Fruit fly (Drosophila melanogaster) whole organism, prepupa: Measurements from ENCODE around the gene CG5664.
A peak's percentile ranks its signal among the peaks of the same experiment; 100 is the strongest.

Source experiments
- CG10669 ChIP-seq: fragments of 200-800 bp; sonication (Bioruptor generic); optimal IDR thresholded peaks from 3 replicates; lab custom pipeline; 2018; ENCODE audit warnings: missing biosample characterization, mild to moderate bottlenecking, missing genetic modification characterization, moderate library complexity
- CG11762 ChIP-seq: fragments of 200-800 bp; sonication (Bioruptor generic); optimal IDR thresholded peaks from 3 replicates; lab custom pipeline; 2016; ENCODE audit warnings: missing biosample characterization, missing genetic modification characterization; ENCODE audit not compliant: insufficient read depth
- CG15336 ChIP-seq: fragments of 200-800 bp; sonication (Bioruptor generic); IDR thresholded peaks from 2 replicates; pipeline ENCODE4 v1.3.6; 2022; ENCODE audit warnings: missing biosample characterization, missing genetic modification characterization
- CG16779 ChIP-seq: fragments of 200-800 bp; sonication (Bioruptor generic); optimal IDR thresholded peaks from 3 replicates; lab custom pipeline; 2017; ENCODE audit warnings: missing biosample characterization, mild to moderate bottlenecking, missing genetic modification characterization
- CG3032 ChIP-seq: fragments of 200-800 bp; optimal IDR thresholded peaks from 2 replicates; lab custom pipeline; 2019; ENCODE audit warnings: missing biosample characterization, mild to moderate bottlenecking, missing genetic modification characterization, moderate library complexity
- CG31627 ChIP-seq: fragments of 200-800 bp; sonication (Bioruptor generic); optimal IDR thresholded peaks from 3 replicates; lab custom pipeline; 2016; ENCODE audit warnings: missing biosample characterization, missing genetic modification characterization
- CG32006 ChIP-seq: fragments of 200-800 bp; sonication (Bioruptor generic); optimal IDR thresholded peaks from 3 replicates; lab custom pipeline; 2017; ENCODE audit warnings: missing biosample characterization, mild to moderate bottlenecking, missing genetic modification characterization
- CG34406 ChIP-seq: fragments of 200-800 bp; sonication (Bioruptor generic); optimal IDR thresholded peaks from 3 replicates; lab custom pipeline; 2016; ENCODE audit warnings: missing biosample characterization, missing genetic modification characterization
- CG4318 ChIP-seq: fragments of 200-800 bp; sonication (Bioruptor generic); optimal IDR thresholded peaks from 3 replicates; lab custom pipeline; 2017; ENCODE audit warnings: missing biosample characterization, mild to moderate bottlenecking, missing genetic modification characterization
- CG6163 ChIP-seq: fragments of 200-800 bp; sonication (Bioruptor generic); IDR thresholded peaks from 3 replicates; pipeline ENCODE4 v1.3.6; 2022; ENCODE audit warnings: missing biosample characterization, missing genetic modification characterization
- CG9139 ChIP-seq: fragments of 200-800 bp; sonication (Bioruptor generic); optimal IDR thresholded peaks from 3 replicates; lab custom pipeline; 2017; ENCODE audit warnings: missing biosample characterization, mild to moderate bottlenecking, missing genetic modification characterization
- Eip75B ChIP-seq: fragments of 200-800 bp; sonication (Bioruptor generic); optimal IDR thresholded peaks from 3 replicates; lab custom pipeline; 2016; ENCODE audit warnings: missing biosample characterization, missing genetic modification characterization
- Eip78C ChIP-seq: fragments of 200-800 bp; sonication (Bioruptor generic); peaks from one replicate; lab custom pipeline; 2016; ENCODE audit warnings: missing biosample characterization, missing genetic modification characterization
- Ets96B ChIP-seq: fragments of 200-800 bp; optimal IDR thresholded peaks from 2 replicates; lab custom pipeline; 2019; ENCODE audit warnings: missing biosample characterization, mild to moderate bottlenecking, missing genetic modification characterization, moderate library complexity
- Gug ChIP-seq: fragments of 200-800 bp; sonication (Bioruptor generic); IDR thresholded peaks from 2 replicates; pipeline ENCODE4 v1.3.6; 2022; ENCODE audit warnings: missing biosample characterization, missing genetic modification characterization
- Hr38 ChIP-seq: sonication (Bioruptor generic); optimal IDR thresholded peaks from 2 replicates; lab custom pipeline; 2016; ENCODE audit warnings: missing biosample characterization, missing genetic modification characterization
- Hr39 ChIP-seq: fragments of 200-800 bp; sonication (Bioruptor generic); optimal IDR thresholded peaks from 2 replicates; lab custom pipeline; 2016; ENCODE audit warnings: missing biosample characterization, missing genetic modification characterization
- Met ChIP-seq: fragments of 200-800 bp; sonication (Bioruptor generic); optimal IDR thresholded peaks from 3 replicates; lab custom pipeline; 2016; ENCODE audit warnings: missing biosample characterization, missing genetic modification characterization
- OdsH ChIP-seq: fragments of 200-800 bp; sonication (Bioruptor generic); optimal IDR thresholded peaks from 3 replicates; lab custom pipeline; 2016; ENCODE audit warnings: missing biosample characterization, missing genetic modification characterization
- Sox102F ChIP-seq: fragments of 200-800 bp; sonication (Bioruptor generic); optimal IDR thresholded peaks from 2 replicates; lab custom pipeline; 2016; ENCODE audit warnings: missing biosample characterization, mild to moderate bottlenecking, missing genetic modification characterization
- esn ChIP-seq: fragments of 200-800 bp; sonication (Bioruptor generic); optimal IDR thresholded peaks from 2 replicates; lab custom pipeline; 2016; ENCODE audit warnings: missing biosample characterization, mild to moderate bottlenecking, missing genetic modification characterization, moderate library complexity
- spab ChIP-seq: fragments of 200-800 bp; sonication (Bioruptor generic); optimal IDR thresholded peaks from 2 replicates; lab custom pipeline; 2017; ENCODE audit warnings: missing biosample characterization, mild to moderate bottlenecking, missing genetic modification characterization, missing genetic modification reagents
- svp ChIP-seq: fragments of 200-800 bp; sonication (Bioruptor generic); peaks from one replicate; lab custom pipeline; 2016; ENCODE audit warnings: missing biosample characterization, missing genetic modification characterization
- vri ChIP-seq: fragments of 200-800 bp; sonication (Bioruptor generic); optimal IDR thresholded peaks from 3 replicates; lab custom pipeline; 2016; ENCODE audit warnings: missing biosample characterization, mild to moderate bottlenecking, missing genetic modification characterization

Gene CG5664

dm6 chr3L:21390431-21390830 is 50.7 kb downstream of the CG5664 start (continued):
- no peak for TF ChIP-seq Sox102F (GFP tag; lab: Kevin White, UChicago)

DNA sequence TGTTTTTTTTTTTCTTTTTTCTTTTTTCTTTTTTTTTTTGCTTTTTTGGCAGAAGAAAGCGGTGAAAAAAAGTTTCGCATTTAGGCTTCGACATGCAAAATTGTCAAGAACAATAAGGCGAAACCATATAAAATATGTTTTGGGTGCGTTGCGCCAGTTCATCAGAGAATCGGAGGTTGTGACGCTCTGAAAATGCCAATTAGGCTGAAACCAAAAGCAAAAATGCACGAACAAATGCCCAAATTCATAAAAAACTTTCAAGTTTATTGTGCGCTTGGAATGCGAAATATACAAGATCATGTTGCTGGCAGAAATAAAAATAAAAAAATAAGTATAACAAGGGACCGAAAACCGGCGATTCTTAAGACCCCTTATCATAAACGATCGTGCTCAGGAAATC is 51.4 kb downstream of the CG5664 start:
- TF ChIP-seq Gug (no peak), CG16779 (tag; lab: Kevin White, UChicago) (no peak), Hr38 (GFP tag; lab: Kevin White, UChicago) (no peak), Met (peak; percentile 24), Ets96B (no peak), CG10669 (GFP tag; lab: Kevin White, UChicago) (no peak), CG31627 (GFP tag; lab: Kevin White, UChicago) (peak; percentile 1), CG15336 (GFP tag; lab: Robert Waterston, UW) (no peak), Sox102F (GFP tag; lab: Kevin White, UChicago) (peak; percentile 45), CG34406 (GFP tag; lab: Kevin White, UChicago) (peak; percentile 2), esn (peak; percentile 0), Eip75B (GFP tag; lab: Kevin White, UChicago) (no peak), CG3032 (tag; lab: Kevin White, UChicago) (no peak), CG11762 (no peak), Hr39 (GFP tag; lab: Kevin White, UChicago) (peak; percentile 20), Eip78C (GFP tag; lab: Kevin White, UChicago) (peak; percentile 26), CG9139 (no peak), vri (GFP tag; lab: Kevin White, UChicago) (no peak), svp (peak; percentile 58)

- no peak for TF ChIP-seq CG4318 (GFP tag; lab: Kevin White, UChicago)
- no peak for TF ChIP-seq CG32006 (GFP tag; lab: Kevin White, UChicago)
- TF ChIP-seq OdsH (GFP tag; lab: Kevin White, UChicago): no peak
- TF ChIP-seq CG6163 (GFP tag; lab: Robert Waterston, UW): no peak
- TF ChIP-seq spab (GFP tag; lab: Kevin White, UChicago): no peak
These were observed 52.3 kb downstream of the CG5664 start for dm6 chr3L:21388824-21389223.
